Fruit fly (Drosophila melanogaster) whole organism, embryonic: Measurements from ENCODE around the gene CG6398.
A peak's percentile ranks its signal among the peaks of the same experiment; 100 is the strongest.

Experiments
- Atf3 ChIP-seq: fragments of 200-800 bp; sonication (Bioruptor generic); optimal IDR thresholded peaks from 3 replicates; lab custom pipeline; 2016; ENCODE audit warnings: missing biosample characterization, missing genetic modification characterization
- CG10979 ChIP-seq: fragments of 200-800 bp; sonication (Bioruptor generic); optimal IDR thresholded peaks from 2 replicates; lab custom pipeline; 2018; ENCODE audit warnings: missing biosample characterization, mild to moderate bottlenecking, missing genetic modification characterization, moderate library complexity
- CG11456 ChIP-seq: fragments of 200-800 bp; sonication (Bioruptor generic); IDR thresholded peaks from 3 replicates; pipeline ENCODE4 v1.3.6; 2022; ENCODE audit warnings: missing biosample characterization, missing genetic modification characterization
- CG12391 ChIP-seq: fragments of 200-800 bp; sonication (Bioruptor generic); optimal IDR thresholded peaks from 3 replicates; lab custom pipeline; 2018; ENCODE audit warnings: missing biosample characterization, mild to moderate bottlenecking, missing genetic modification characterization, moderate library complexity
- CG12659 ChIP-seq: fragments of 200-800 bp; sonication (Bioruptor generic); optimal IDR thresholded peaks from 3 replicates; lab custom pipeline; 2017; ENCODE audit warnings: mild to moderate bottlenecking, missing biosample characterization, missing genetic modification reagents, missing genetic modification characterization
- CG1602 ChIP-seq: fragments of 200-800 bp; sonication (Bioruptor generic); optimal IDR thresholded peaks from 3 replicates; lab custom pipeline; 2016; ENCODE audit warnings: missing biosample characterization, missing genetic modification characterization
- CG17359 ChIP-seq: fragments of 200-800 bp; sonication (Bioruptor generic); optimal IDR thresholded peaks from 3 replicates; lab custom pipeline; 2018; ENCODE audit warnings: missing biosample characterization, mild to moderate bottlenecking, missing genetic modification characterization, moderate library complexity
- CG2116 ChIP-seq: fragments of 200-800 bp; sonication (Bioruptor generic); optimal IDR thresholded peaks from 3 replicates; lab custom pipeline; 2018; ENCODE audit warnings: missing biosample characterization, mild to moderate bottlenecking, missing genetic modification characterization
- CG32532 ChIP-seq: fragments of 200-800 bp; sonication (Bioruptor generic); IDR thresholded peaks from 2 replicates; pipeline ENCODE4 v1.3.6; 2022; ENCODE audit warnings: missing biosample characterization, missing genetic modification characterization
- CG4328 ChIP-seq: fragments of 200-800 bp; sonication (Bioruptor generic); optimal IDR thresholded peaks from 3 replicates; lab custom pipeline; 2017; ENCODE audit warnings: missing biosample characterization, missing genetic modification reagents, missing genetic modification characterization
- CG4424 ChIP-seq: fragments of 200-800 bp; sonication (Bioruptor generic); optimal IDR thresholded peaks from 3 replicates; lab custom pipeline; 2016; ENCODE audit warnings: missing biosample characterization, missing genetic modification characterization
- CG6791 ChIP-seq: fragments of 200-800 bp; sonication (Bioruptor generic); IDR thresholded peaks from 3 replicates; pipeline ENCODE4 v1.3.6; 2022; ENCODE audit warnings: missing biosample characterization, missing genetic modification characterization; ENCODE audit not compliant: partially characterized antibody
- CG8281 ChIP-seq: fragments of 200-800 bp; sonication (Bioruptor generic); optimal IDR thresholded peaks from 2 replicates; lab custom pipeline; 2018; ENCODE audit warnings: missing biosample characterization, mild to moderate bottlenecking, missing genetic modification characterization, moderate library complexity
- Chrac-16 ChIP-seq: fragments of 200-800 bp; sonication (Bioruptor generic); optimal IDR thresholded peaks from 3 replicates; lab custom pipeline; 2016; ENCODE audit warnings: missing biosample characterization, missing genetic modification characterization
- Eip74EF ChIP-seq, 2 experiments: fragments of 200-800 bp in 1 of 2; fragments of >200 bp in 1 of 2; sonication (Bioruptor generic) in 1 of 2; optimal IDR thresholded peaks; 2 replicates each; lab custom pipeline; 2017 to 2019; ENCODE audit warnings: missing biosample characterization in 2 of 2, missing genetic modification characterization in 2 of 2, mild to moderate bottlenecking in 1 of 2, moderate library complexity in 1 of 2
- Ets65A ChIP-seq: fragments of 200-800 bp; sonication (Bioruptor generic); peaks from one replicate; lab custom pipeline; 2016; ENCODE audit warnings: missing biosample characterization, missing genetic modification characterization
- Hmr ChIP-seq: fragments of 200-800 bp; sonication (Bioruptor generic); optimal IDR thresholded peaks from 3 replicates; lab custom pipeline; 2017; ENCODE audit warnings: mild to moderate bottlenecking, missing biosample characterization, missing genetic modification reagents, missing genetic modification characterization
- Hr39 ChIP-seq: fragments of >200 bp; optimal IDR thresholded peaks from 2 replicates; lab custom pipeline; 2017
- Lim3 ChIP-seq: fragments of 200-800 bp; sonication (Bioruptor generic); IDR thresholded peaks from 2 replicates; pipeline ENCODE4 v1.3.6; 2022; ENCODE audit warnings: missing biosample characterization, missing genetic modification characterization
- Nf-YA ChIP-seq: fragments of 200-800 bp; sonication (Bioruptor generic); IDR thresholded peaks from 2 replicates; pipeline ENCODE4 v1.3.6; 2022; ENCODE audit warnings: missing biosample characterization, missing genetic modification characterization
- Oaz ChIP-seq: fragments of 200-800 bp; sonication (Bioruptor generic); IDR thresholded peaks from 2 replicates; pipeline ENCODE4 v1.3.6; 2022; ENCODE audit warnings: missing biosample characterization, missing genetic modification characterization
- Optix ChIP-seq: fragments of 200-800 bp; sonication (Bioruptor generic); IDR thresholded peaks from 3 replicates; pipeline ENCODE4 v1.3.6; 2022; ENCODE audit warnings: missing biosample characterization, missing genetic modification characterization
- Taf1 ChIP-seq: fragments of 200-800 bp; sonication (Bioruptor generic); IDR thresholded peaks from 2 replicates; pipeline ENCODE4 v1.3.6; 2022; ENCODE audit warnings: missing biosample characterization, missing genetic modification characterization
- Trl ChIP-seq, 3 experiments: fragments of >200 bp in 2 of 3; fragments of 200-800 bp in 1 of 3; sonication (Bioruptor generic) in 1 of 3; optimal IDR thresholded peaks; 2 replicates in 1 of 3; 3 replicates in 2 of 3; lab custom pipeline; 2016 to 2017; ENCODE audit warnings: missing biosample characterization in 1 of 3, missing genetic modification characterization in 1 of 3
- ab ChIP-seq: fragments of 200-800 bp; sonication (Bioruptor generic); optimal IDR thresholded peaks from 2 replicates; lab custom pipeline; 2016; ENCODE audit warnings: missing biosample characterization, missing genetic modification characterization
- abd-A ChIP-seq: fragments of 200-800 bp; sonication (Bioruptor generic); optimal IDR thresholded peaks from 3 replicates; lab custom pipeline; 2019; ENCODE audit warnings: missing biosample characterization, mild to moderate bottlenecking, missing genetic modification characterization, moderate library complexity
- amos ChIP-seq: fragments of 200-800 bp; sonication (Bioruptor generic); IDR thresholded peaks from 2 replicates; pipeline ENCODE4 v1.3.6; 2022; ENCODE audit warnings: missing biosample characterization, missing genetic modification characterization; ENCODE audit not compliant: partially characterized antibody
- bab2 ChIP-seq: fragments of 200-800 bp; sonication (Bioruptor generic); optimal IDR thresholded peaks from 2 replicates; lab custom pipeline; 2016; ENCODE audit warnings: missing biosample characterization, missing genetic modification characterization
- bbx ChIP-seq: fragments of 200-800 bp; sonication (Bioruptor generic); IDR thresholded peaks from 2 replicates; pipeline ENCODE4 v1.3.6; 2022; ENCODE audit warnings: missing biosample characterization, missing genetic modification characterization; ENCODE audit not compliant: partially characterized antibody
- bcd ChIP-seq: fragments of 200-800 bp; sonication (Bioruptor generic); optimal IDR thresholded peaks from 2 replicates; lab custom pipeline; 2017; ENCODE audit warnings: missing biosample characterization, mild to moderate bottlenecking, missing genetic modification characterization
- esg ChIP-seq: fragments of 200-800 bp; sonication (Bioruptor generic); conservative IDR thresholded peaks from 2 replicates; pipeline ENCODE4 v1.3.6; 2022; ENCODE audit warnings: missing biosample characterization, missing genetic modification characterization
- gfzf ChIP-seq: fragments of 200-800 bp; sonication (Bioruptor generic); optimal IDR thresholded peaks from 2 replicates; lab custom pipeline; 2016; ENCODE audit warnings: missing biosample characterization, mild to moderate bottlenecking, missing genetic modification characterization, moderate library complexity
- gro ChIP-seq: fragments of 200-800 bp; sonication (Bioruptor generic); optimal IDR thresholded peaks from 2 replicates; lab custom pipeline; 2016; ENCODE audit warnings: missing biosample characterization, missing genetic modification characterization
- h ChIP-seq: fragments of >200 bp; optimal IDR thresholded peaks from 2 replicates; lab custom pipeline; 2017
- ham ChIP-seq: fragments of 200-800 bp; sonication (Bioruptor generic); IDR thresholded peaks from 2 replicates; pipeline ENCODE4 v1.3.6; 2022; ENCODE audit warnings: missing biosample characterization, missing genetic modification characterization
- lmd ChIP-seq: fragments of 200-800 bp; sonication (Bioruptor generic); IDR thresholded peaks from 2 replicates; pipeline ENCODE4 v1.3.6; 2022; ENCODE audit warnings: missing biosample characterization, missing genetic modification characterization
- mam ChIP-seq: fragments of 200-800 bp; sonication (Bioruptor generic); optimal IDR thresholded peaks from 3 replicates; lab custom pipeline; 2016; ENCODE audit warnings: missing biosample characterization, missing genetic modification characterization
- nau ChIP-seq: fragments of 200-800 bp; sonication (Bioruptor generic); optimal IDR thresholded peaks from 3 replicates; lab custom pipeline; 2017; ENCODE audit warnings: missing biosample characterization, mild to moderate bottlenecking, missing genetic modification characterization, missing genetic modification reagents
- nom ChIP-seq: fragments of 200-800 bp; sonication (Bioruptor generic); optimal IDR thresholded peaks from 2 replicates; lab custom pipeline; 2017; ENCODE audit warnings: missing biosample characterization, missing genetic modification characterization, mild to moderate bottlenecking, moderate library complexity, missing genetic modification reagents
- p53 ChIP-seq: fragments of 200-800 bp; sonication (Bioruptor generic); optimal IDR thresholded peaks from 2 replicates; lab custom pipeline; 2016; ENCODE audit warnings: missing biosample characterization, missing genetic modification characterization
- peb ChIP-seq: fragments of 200-800 bp; sonication (Bioruptor generic); IDR thresholded peaks from 2 replicates; pipeline ENCODE4 v1.3.6; 2022; ENCODE audit warnings: missing biosample characterization, missing genetic modification characterization
- prd ChIP-seq, 3 experiments: fragments of >200 bp in 2 of 3; fragments of 200-800 bp in 1 of 3; sonication (Bioruptor generic) in 1 of 3; optimal IDR thresholded peaks in 2 of 3; IDR thresholded peaks in 1 of 3; 2 replicates in 2 of 3; 3 replicates in 1 of 3; pipeline versions ENCODE4 v1.3.6 to Lab custom; 2017 to 2022; ENCODE audit warnings: missing biosample characterization in 1 of 3, missing genetic modification characterization in 1 of 3
- pros ChIP-seq: fragments of 200-800 bp; sonication (Bioruptor generic); optimal IDR thresholded peaks from 3 replicates; lab custom pipeline; 2019; ENCODE audit warnings: missing biosample characterization, mild to moderate bottlenecking, missing genetic modification characterization, moderate library complexity
- pzg ChIP-seq: fragments of 200-800 bp; sonication (Bioruptor generic); optimal IDR thresholded peaks from 3 replicates; lab custom pipeline; 2018; ENCODE audit warnings: missing biosample characterization, mild to moderate bottlenecking, missing genetic modification characterization, moderate library complexity
- so ChIP-seq: fragments of 200-800 bp; sonication (Bioruptor generic); IDR thresholded peaks from 3 replicates; pipeline ENCODE4 v1.3.6; 2022; ENCODE audit warnings: missing biosample characterization, missing genetic modification characterization
- stc ChIP-seq: fragments of 200-800 bp; sonication (Bioruptor generic); IDR thresholded peaks from 2 replicates; pipeline ENCODE4 v1.3.6; 2022; ENCODE audit warnings: missing biosample characterization, missing genetic modification characterization
- tgo ChIP-seq: fragments of 200-800 bp; sonication (Bioruptor generic); IDR thresholded peaks from 3 replicates; pipeline ENCODE4 v1.3.6; 2022; ENCODE audit warnings: missing biosample characterization, missing genetic modification characterization
- trh ChIP-seq: fragments of 200-800 bp; sonication (Bioruptor generic); optimal IDR thresholded peaks from 2 replicates; lab custom pipeline; 2016; ENCODE audit warnings: missing biosample characterization, missing genetic modification characterization
- zen ChIP-seq: fragments of 200-800 bp; sonication (Bioruptor generic); optimal IDR thresholded peaks from 3 replicates; lab custom pipeline; 2018; ENCODE audit warnings: missing biosample characterization, mild to moderate bottlenecking, missing genetic modification characterization, moderate library complexity

The CG6398 gene

dm6 chrX:17802353-17803121, 28.1 kb upstream of the CG6398 start (continued):
- TF ChIP-seq CG12391 (tag; lab: Kevin White, UChicago) (peak; percentile 47), CG17359 (peak; percentile 35), CG1602 (peak; percentile 25), gro (GFP tag; lab: Kevin White, UChicago) (no peak), lmd (GFP tag; lab: Robert Waterston, UW) (peak; percentile 55), CG2116 (GFP tag; lab: Kevin White, UChicago) (no peak), prd (optimal IDR thresholded peaks at IDR 0.05; lab: Kevin White, UChicago) (no peak), prd (GFP tag; IDR thresholded peaks at IDR 0.05; lab: Robert Waterston, UW) (peak; percentile 57; the same call in 1 of the 3 replicates), bcd (peak; percentile 42), ab (GFP tag; lab: Kevin White, UChicago) (no peak), tgo (GFP tag; lab: Robert Waterston, UW) (peak; percentile 38; the same call in 1 of the 3 replicates), CG12659 (peak; percentile 15), CG11456 (GFP tag; lab: Robert Waterston, UW) (no peak), so (GFP tag; lab: Robert Waterston, UW) (no peak), Oaz (GFP tag; lab: Robert Waterston, UW) (no peak), Taf1 (GFP tag; lab: Robert Waterston, UW) (peak; percentile 24; the same call in 1 of the 2 replicates), abd-A (tag; lab: Kevin White, UChicago) (peak; percentile 48), CG4424 (GFP tag; lab: Kevin White, UChicago) (peak; percentile 33), Lim3 (GFP tag; lab: Robert Waterston, UW) (no peak), Ets65A (GFP tag; lab: Kevin White, UChicago) (peak; percentile 85), mam (GFP tag; lab: Kevin White, UChicago) (no peak), bab2 (no peak), CG32532 (GFP tag; lab: Robert Waterston, UW) (no peak), bbx (no peak), gfzf (GFP tag; lab: Kevin White, UChicago) (no peak), CG6791 (no peak), nau (GFP tag; lab: Kevin White, UChicago) (no peak), Optix (GFP tag; lab: Robert Waterston, UW) (no peak), CG10979 (tag; lab: Kevin White, UChicago) (peak; percentile 56), Chrac-16 (GFP tag; lab: Kevin White, UChicago) (peak; percentile 12), p53 (GFP tag; lab: Kevin White, UChicago) (no peak), peb (GFP tag; lab: Robert Waterston, UW) (no peak), trh (GFP tag; lab: Kevin White, UChicago) (no peak), Eip74EF (GFP tag; optimal IDR thresholded peaks at IDR 0.05; lab: Kevin White, UChicago) (no peak), Nf-YA (GFP tag; lab: Robert Waterston, UW) (no peak), CG8281 (no peak), CG4328 (GFP tag; lab: Kevin White, UChicago) (no peak), Hmr (peak; percentile 58), Hr39 (lab: Kevin White, UChicago) (no peak), Atf3 (GFP tag; lab: Kevin White, UChicago) (no peak), Trl (optimal IDR thresholded peaks at IDR 0.05; lab: Kevin White, UChicago) (no peak), Trl (GFP tag; optimal IDR thresholded peaks at IDR 0.05; lab: Kevin White, UChicago) (peak; percentile 1), esg (no peak), amos (no peak), nom (GFP tag; lab: Kevin White, UChicago) (peak; percentile 38), zen (tag; lab: Kevin White, UChicago) (no peak), pzg (no peak), pros (GFP tag; lab: Kevin White, UChicago) (no peak), ham (GFP tag; lab: Robert Waterston, UW) (no peak), h (lab: Kevin White, UChicago) (no peak), stc (no peak)
